Fruit fly (Drosophila melanogaster) whole organism, pupa: ENCODE data around the gene Polr1E.

ENCODE experiments used
- CG10348 ChIP-seq: fragments of 200-800 bp; sonication (Bioruptor generic); IDR thresholded peaks from 2 replicates; pipeline ENCODE4 v1.3.6; 2022; ENCODE audit warnings: missing biosample characterization, missing genetic modification characterization
- CG13204 ChIP-seq: fragments of 200-800 bp; sonication (Bioruptor generic); optimal IDR thresholded peaks from 2 replicates; lab custom pipeline; 2018; ENCODE audit warnings: missing biosample characterization, mild to moderate bottlenecking, missing genetic modification characterization, moderate library complexity
- CG15710 ChIP-seq: fragments of 200-800 bp; sonication (Bioruptor generic); optimal IDR thresholded peaks from 2 replicates; lab custom pipeline; 2018; ENCODE audit warnings: missing biosample characterization, mild to moderate bottlenecking, missing genetic modification characterization, moderate library complexity
- CG32121 ChIP-seq: fragments of 200-800 bp; sonication (Bioruptor generic); IDR thresholded peaks from 2 replicates; pipeline ENCODE4 v1.3.6; 2022; ENCODE audit warnings: missing biosample characterization, missing genetic modification characterization
- CG4496 ChIP-seq: fragments of 200-800 bp; sonication (Bioruptor generic); IDR thresholded peaks from 3 replicates; pipeline ENCODE4 v1.3.6; 2022; ENCODE audit warnings: missing biosample characterization, missing genetic modification characterization
- EcR ChIP-seq: fragments of 200-800 bp; sonication (Bioruptor generic); optimal IDR thresholded peaks from 3 replicates; lab custom pipeline; 2019; ENCODE audit warnings: missing biosample characterization, missing genetic modification characterization, mild to moderate bottlenecking, moderate library complexity, missing genetic modification reagents
- Pif1B ChIP-seq: fragments of 200-800 bp; sonication (Bioruptor generic); optimal IDR thresholded peaks from 3 replicates; lab custom pipeline; 2016; ENCODE audit warnings: missing biosample characterization, missing genetic modification characterization
- rn ChIP-seq: fragments of 200-800 bp; sonication (Bioruptor generic); IDR thresholded peaks from 2 replicates; pipeline ENCODE4 v1.3.6; 2022; ENCODE audit warnings: missing biosample characterization, missing genetic modification characterization

- TF ChIP-seq EcR (GFP tag; lab: Kevin White, UChicago) (no peak), rn (no peak), Pif1B (GFP tag; lab: Kevin White, UChicago) (no peak), CG10348 (GFP tag; lab: Robert Waterston, UW) (no peak), CG15710 (tag; lab: Kevin White, UChicago) (no peak), CG4496 (GFP tag; lab: Robert Waterston, UW) (no peak), CG13204 (GFP tag; lab: Kevin White, UChicago) (no peak), CG32121 (GFP tag; lab: Robert Waterston, UW) (no peak)
Observed at dm6 chr3R:18292371-18292770, 9.2 kb downstream of the Polr1E start.
